Worm (Caenorhabditis elegans): ENCODE results near the gene ZK1320.11.
A peak's percentile ranks its signal among the peaks of the same experiment; 100 is the strongest.

ce11 chrII:9646928-9647838 lies 20.2 kb upstream of the ZK1320.11 start, which contains the start of gene sqv-8:
- TF ChIP-seq aly-2 (tag; optimal IDR thresholded peaks at IDR 0.05) = no peak
- no peak for TF ChIP-seq elt-3 (tag; optimal IDR thresholded peaks at IDR 0.05)
- TF ChIP-seq skn-1 (tag; optimal IDR thresholded peaks at IDR 0.05) = peak; percentile 33
- TF ChIP-seq ceh-82 (tag; optimal IDR thresholded peaks at IDR 0.05) = peak in 1 of 3 experiments; percentile 6
- TF ChIP-seq egl-27 (tag; optimal IDR thresholded peaks at IDR 0.05) = no peak
- no peak for TF ChIP-seq pag-3 (tag; optimal IDR thresholded peaks at IDR 0.05; ENCODE audit: borderline replicate concordance, insufficient read depth)
- TF ChIP-seq zag-1 (tag; optimal IDR thresholded peaks at IDR 0.05) = no peak
- no peak for TF ChIP-seq unc-62 (GFP tag; optimal IDR thresholded peaks at IDR 0.05)
- no peak for TF ChIP-seq ama-1 (optimal IDR thresholded peaks at IDR 0.05)
- TF ChIP-seq isw-1 (GFP tag; IDR thresholded peaks at IDR 0.05) = no peak
- TF ChIP-seq C34B4.2 (tag; optimal IDR thresholded peaks at IDR 0.05) = no peak
- peak in 1 of 2 experiments; percentile 37 for TF ChIP-seq mdl-1 (tag; optimal IDR thresholded peaks at IDR 0.05)

All from whole organism, L1 larva.